Fruit fly (Drosophila melanogaster): ENCODE results near the gene sala.

Gene sala

DNA sequence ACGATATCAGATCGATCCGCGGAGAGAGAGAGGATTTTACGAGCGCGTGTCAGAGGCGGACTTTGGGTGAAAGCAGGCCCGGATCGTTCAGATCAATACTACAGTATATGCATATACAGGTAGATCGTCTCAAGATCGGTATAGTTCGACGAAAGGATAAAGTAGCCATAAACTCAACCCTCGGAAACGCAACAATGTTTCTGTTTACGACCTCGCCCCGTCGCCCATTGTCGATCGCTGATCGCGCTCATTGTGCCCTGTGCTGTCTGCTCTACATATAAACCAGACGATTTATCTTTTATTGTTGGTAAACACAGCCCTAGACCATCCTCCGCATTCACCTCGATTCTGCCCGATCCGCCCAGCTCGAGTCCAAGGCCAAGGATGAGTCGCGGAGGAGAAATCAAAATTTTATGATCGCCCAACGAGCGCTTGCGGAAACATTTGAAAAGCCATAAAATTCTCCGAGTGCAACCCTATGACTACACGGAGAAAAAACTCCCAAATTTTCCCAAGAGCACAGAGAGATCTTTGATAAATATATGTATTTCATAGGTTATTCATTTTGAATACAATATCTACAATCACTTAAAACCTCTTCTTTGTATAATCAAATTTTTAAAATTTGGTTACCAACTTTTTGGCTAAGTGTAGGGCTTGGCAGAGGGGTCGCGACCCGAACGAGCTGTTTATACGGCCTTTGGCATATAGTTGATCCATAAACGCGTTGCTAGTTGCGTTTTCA lies 31.7 kb upstream of the sala start (continued):
- TF ChIP-seq CG12299 (tag; optimal IDR thresholded peaks at IDR 0.05) (no peak), Oaz (GFP tag; IDR thresholded peaks at IDR 0.05) (no peak), CG17612 (GFP tag; IDR thresholded peaks at IDR 0.05) (no peak), Dad (GFP tag; optimal IDR thresholded peaks at IDR 0.05) (peak; percentile 12), Taf1 (GFP tag; IDR thresholded peaks at IDR 0.05) (no peak), bbx (GFP tag; IDR thresholded peaks at IDR 0.05; ENCODE audit: partially characterized antibody) (no peak), HLH3B (GFP tag; IDR thresholded peaks at IDR 0.05) (no peak), CG4854 (GFP tag; optimal IDR thresholded peaks at IDR 0.05) (no peak), tio (GFP tag; optimal IDR thresholded peaks at IDR 0.05) (peak; percentile 57), CG7556 (GFP tag; optimal IDR thresholded peaks at IDR 0.05) (peak; percentile 53), PHDP (tag; optimal IDR thresholded peaks at IDR 0.05) (no peak), pfk (GFP tag; optimal IDR thresholded peaks at IDR 0.05) (no peak), CG1529 (GFP tag; optimal IDR thresholded peaks at IDR 0.05) (peak; percentile 34), sr (GFP tag; IDR thresholded peaks at IDR 0.05) (no peak), unc-4 (GFP tag; IDR thresholded peaks at IDR 0.05; ENCODE audit: partially characterized antibody) (no peak), CG11560 (tag; IDR thresholded peaks at IDR 0.05) (no peak), zen (tag; optimal IDR thresholded peaks at IDR 0.05) (peak; percentile 95), disco-r (GFP tag; optimal IDR thresholded peaks at IDR 0.05) (no peak), CG9876 (GFP tag; optimal IDR thresholded peaks at IDR 0.05) (no peak), CG11456 (GFP tag; IDR thresholded peaks at IDR 0.05) (no peak), CG15601 (tag; optimal IDR thresholded peaks at IDR 0.05) (peak; percentile 56), E2f1 (GFP tag; IDR thresholded peaks at IDR 0.05) (no peak), sens-2 (GFP tag; IDR thresholded peaks at IDR 0.05) (no peak), CG8290 (GFP tag; optimal IDR thresholded peaks at IDR 0.05) (peak; percentile 58), CG8290 (tag; optimal IDR thresholded peaks at IDR 0.05) (no peak), amos (GFP tag; IDR thresholded peaks at IDR 0.05; ENCODE audit: partially characterized antibody) (no peak), CG18619 (GFP tag; optimal IDR thresholded peaks at IDR 0.05) (no peak), CG14050 (GFP tag; IDR thresholded peaks at IDR 0.05) (no peak), pzg (GFP tag; optimal IDR thresholded peaks at IDR 0.05) (no peak), Dek (tag; optimal IDR thresholded peaks at IDR 0.05) (no peak), Antp (GFP tag; optimal IDR thresholded peaks at IDR 0.05) (no peak), sd (tag; optimal IDR thresholded peaks at IDR 0.05) (no peak), en (GFP tag; optimal IDR thresholded peaks at IDR 0.05) (no peak), Sin3A (optimal IDR thresholded peaks at IDR 0.05) (no peak), grn (GFP tag; optimal IDR thresholded peaks at IDR 0.05) (no peak), twi (tag; optimal IDR thresholded peaks at IDR 0.05) (peak; percentile 71), CG3847 (GFP tag; IDR thresholded peaks at IDR 0.05) (no peak), H2.0 (GFP tag; IDR thresholded peaks at IDR 0.05) (0 out of 2 replicates have a peak, but pooled peaks have one; percentile 22), CG6765 (GFP tag; optimal IDR thresholded peaks at IDR 0.05) (no peak), CG13424 (tag; optimal IDR thresholded peaks at IDR 0.05) (peak; percentile 46), BtbVII (GFP tag; optimal IDR thresholded peaks at IDR 0.05) (no peak), MBD-R2 (GFP tag; IDR thresholded peaks at IDR 0.05) (no peak), vfl (GFP tag; optimal IDR thresholded peaks at IDR 0.05) (no peak), chn (GFP tag; optimal IDR thresholded peaks at IDR 0.05) (peak; percentile 65), CG2202 (tag; optimal IDR thresholded peaks at IDR 0.05) (peak; percentile 74), Usf (GFP tag; optimal IDR thresholded peaks at IDR 0.05) (peak; percentile 60), slp2 (GFP tag; optimal IDR thresholded peaks at IDR 0.05) (peak; percentile 29), CG12659 (GFP tag; optimal IDR thresholded peaks at IDR 0.05) (no peak), ato (GFP tag; IDR thresholded peaks at IDR 0.05; ENCODE audit: partially characterized antibody) (no peak), jing (GFP tag; optimal IDR thresholded peaks at IDR 0.05) (peak; percentile 18), ash1 (GFP tag; optimal IDR thresholded peaks at IDR 0.05) (no peak)
